Fruit fly (Drosophila melanogaster) Kc167 (cell line): Measurements from ENCODE around the gene scramb1.

Experiments
- Myc ChIP-seq: fragments of >200 bp; optimal IDR thresholded peaks from 2 replicates; lab custom pipeline; 2017; ENCODE audit warnings: missing external identifiers
- h ChIP-seq: fragments of >200 bp; optimal IDR thresholded peaks from 3 replicates; lab custom pipeline; 2018; ENCODE audit warnings: missing external identifiers
- psq ChIP-seq: fragments of >200 bp; optimal IDR thresholded peaks from 2 replicates; lab custom pipeline; 2017; ENCODE audit warnings: missing external identifiers

DNA sequence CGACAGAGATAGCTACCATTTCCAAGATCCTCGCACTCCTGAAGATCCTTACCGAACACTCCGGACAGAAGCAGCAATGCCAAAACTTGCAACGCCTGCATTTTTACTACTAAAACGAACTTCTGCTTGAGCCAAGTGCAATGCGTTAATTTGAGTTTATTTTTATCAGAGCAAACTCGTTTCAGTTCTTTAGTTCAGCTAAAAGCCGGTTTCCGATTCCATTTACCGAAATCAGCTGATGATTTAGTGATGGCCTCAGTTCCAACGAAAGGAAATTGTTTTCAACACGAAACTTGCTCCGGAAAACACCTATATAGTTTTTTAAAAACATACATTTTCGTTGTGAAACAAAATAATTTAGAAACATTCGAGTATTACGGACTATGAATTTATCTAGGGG lies 5.0 kb downstream of the scramb1 start, which contains the start of gene CG32055:
- no peak for TF ChIP-seq Myc (lab: Kevin White, UChicago)
- TF ChIP-seq psq (lab: Kevin White, UChicago), result no peak
- no peak for TF ChIP-seq h
